Worm (Caenorhabditis elegans) whole organism, L3 larva: ENCODE data around the gene tag-250.

Experiments
- ama-1 ChIP-seq: fragments of 150-350 bp; optimal IDR thresholded peaks from 2 replicates; lab custom pipeline; 2018
- ztf-4 ChIP-seq: fragments of 150-350 bp; optimal IDR thresholded peaks from 2 replicates; lab custom pipeline; 2014; ENCODE audit warnings: missing biosample characterization, missing genetic modification characterization

- no peak for TF ChIP-seq ama-1 (lab: Kevin White, UChicago)
- no peak for TF ChIP-seq ztf-4 (tag; lab: Kevin White, UChicago)
Measured at ce11 chrIII:7896925-7897324, 27.8 kb downstream of the tag-250 start, which contains the start of gene ZK688.10.
